Fruit fly (Drosophila melanogaster) whole organism, adult: ENCODE data around the gene smash.
A peak's percentile ranks its signal among the peaks of the same experiment; 100 is the strongest.

Source experiments
- CG11617 ChIP-seq: fragments of 200-800 bp; sonication (Bioruptor generic); optimal IDR thresholded peaks from 2 replicates; lab custom pipeline; 2017; ENCODE audit warnings: mild to moderate bottlenecking, missing biosample characterization, missing genetic modification reagents, missing genetic modification characterization
- CG12768 ChIP-seq: fragments of 200-800 bp; sonication (Bioruptor generic); optimal IDR thresholded peaks from 2 replicates; lab custom pipeline; 2017; ENCODE audit warnings: missing biosample characterization, missing genetic modification characterization, mild to moderate bottlenecking, moderate library complexity, missing genetic modification reagents
- CG33017 ChIP-seq: fragments of 200-800 bp; sonication (Bioruptor generic); optimal IDR thresholded peaks from 2 replicates; lab custom pipeline; 2018; ENCODE audit warnings: missing biosample characterization, mild to moderate bottlenecking, missing genetic modification characterization, moderate library complexity
- CG5204 ChIP-seq: fragments of 200-800 bp; sonication (Bioruptor generic); optimal IDR thresholded peaks from 2 replicates; lab custom pipeline; 2016; ENCODE audit warnings: missing biosample characterization, missing genetic modification characterization
- Mnt ChIP-seq: fragments of 200-800 bp; sonication (Bioruptor generic); optimal IDR thresholded peaks from 2 replicates; lab custom pipeline; 2016; ENCODE audit warnings: missing biosample characterization, mild to moderate bottlenecking, missing genetic modification characterization
- bab1 ChIP-seq: fragments of 200-800 bp; sonication (Bioruptor generic); optimal IDR thresholded peaks from 3 replicates; lab custom pipeline; 2019; ENCODE audit warnings: missing biosample characterization, mild to moderate bottlenecking, missing genetic modification characterization, moderate library complexity
- kay ChIP-seq: fragments of 200-800 bp; sonication (Bioruptor generic); peaks from one replicate; lab custom pipeline; 2016; ENCODE audit warnings: missing biosample characterization, missing genetic modification characterization, borderline replicate concordance
- tj ChIP-seq: fragments of 200-800 bp; sonication (Bioruptor generic); optimal IDR thresholded peaks from 3 replicates; lab custom pipeline; 2017; ENCODE audit warnings: missing biosample characterization, mild to moderate bottlenecking, missing genetic modification characterization, moderate library complexity

DNA sequence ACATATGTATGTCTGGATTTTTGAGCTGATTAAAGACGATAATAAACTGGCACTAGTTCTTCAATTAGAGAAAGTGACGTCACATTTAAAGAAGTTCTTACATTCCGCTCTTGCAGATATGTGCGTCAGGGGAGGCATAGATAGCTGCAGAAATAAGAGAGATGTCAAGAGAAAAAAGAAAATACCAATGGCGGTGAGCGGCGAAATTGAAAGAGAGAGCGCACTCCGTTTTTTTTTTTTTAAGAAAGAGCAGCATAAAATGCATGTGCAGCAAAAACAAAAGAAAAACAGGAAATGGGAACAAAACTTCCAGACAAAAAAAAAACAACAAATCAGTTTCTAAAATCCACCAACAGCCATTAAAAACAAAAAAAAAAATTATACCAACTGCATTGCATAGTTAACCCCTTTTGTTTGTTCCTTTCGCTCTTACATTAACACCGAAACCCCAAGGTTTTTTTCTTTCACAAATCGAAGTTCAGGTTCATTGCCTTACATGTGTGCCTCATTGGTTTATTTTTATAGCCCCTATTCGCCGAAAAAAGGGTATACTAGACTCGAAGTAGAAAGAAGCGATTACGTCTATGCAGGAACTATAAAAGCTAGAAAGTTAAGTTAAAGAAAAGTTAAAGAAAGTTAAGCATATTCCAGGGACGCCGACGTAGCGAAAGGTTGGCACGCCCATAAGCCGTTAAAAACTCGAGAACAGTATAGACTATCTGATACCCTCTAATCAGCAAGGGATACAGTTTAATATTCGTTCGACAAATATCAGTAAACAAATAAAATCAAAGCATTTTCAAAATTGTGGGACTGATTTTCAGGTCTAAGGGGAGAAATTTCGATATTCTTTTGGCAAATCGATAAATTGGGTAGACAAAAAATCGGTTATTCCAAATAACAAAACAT is 81.5 kb downstream of the smash start:
- TF ChIP-seq Mnt (GFP tag; lab: Kevin White, UChicago) = no peak
- TF ChIP-seq CG11617 (GFP tag; lab: Kevin White, UChicago) = no peak
- no peak for TF ChIP-seq bab1 (GFP tag; lab: Kevin White, UChicago)
- TF ChIP-seq CG12768 (GFP tag; lab: Kevin White, UChicago) = no peak
- peak; percentile 87 for TF ChIP-seq kay (GFP tag; lab: Kevin White, UChicago)
- peak; percentile 79 for TF ChIP-seq tj
- no peak for TF ChIP-seq CG33017 (tag; lab: Kevin White, UChicago)
- no peak for TF ChIP-seq CG5204 (GFP tag; lab: Kevin White, UChicago)
